Worm (Caenorhabditis elegans) whole organism, L3 larva: ENCODE results near the gene Y69A2AR.12.
A peak's percentile ranks its signal among the peaks of the same experiment; 100 is the strongest.

ENCODE experiments used
- R02D3.7 ChIP-seq: fragments of 150-350 bp; optimal IDR thresholded peaks from 2 replicates; lab custom pipeline; 2014; ENCODE audit warnings: missing biosample characterization, missing genetic modification characterization
- ZK546.5 ChIP-seq: sonication (generic microtip); optimal IDR thresholded peaks from 2 replicates; lab custom pipeline; 2017; ENCODE audit warnings: missing biosample characterization, missing genetic modification characterization
- aly-2 ChIP-seq: fragments of 150-350 bp; optimal IDR thresholded peaks from 2 replicates; lab custom pipeline; 2014; ENCODE audit warnings: missing biosample characterization, missing genetic modification characterization
- ama-1 ChIP-seq: fragments of 150-350 bp; optimal IDR thresholded peaks from 2 replicates; lab custom pipeline; 2018
- ceh-16 ChIP-seq: sonication (generic microtip); optimal IDR thresholded peaks from 2 replicates; lab custom pipeline; 2017; ENCODE audit warnings: missing biosample characterization, missing genetic modification characterization
- ceh-28 ChIP-seq: fragments of 150-350 bp; optimal IDR thresholded peaks from 2 replicates; lab custom pipeline; 2014; ENCODE audit warnings: missing biosample characterization, missing genetic modification reagents, missing genetic modification characterization
- ceh-82 ChIP-seq: fragments of 150-350 bp; optimal IDR thresholded peaks from 2 replicates; lab custom pipeline; 2014; ENCODE audit warnings: missing biosample characterization, missing genetic modification characterization
- ceh-9 ChIP-seq: sonication (generic microtip); optimal IDR thresholded peaks from 2 replicates; lab custom pipeline; 2018; ENCODE audit warnings: missing biosample characterization, missing genetic modification characterization
- daf-12 ChIP-seq: fragments of 150-350 bp; optimal IDR thresholded peaks from 2 replicates; lab custom pipeline; 2014; ENCODE audit warnings: missing biosample characterization, missing genetic modification reagents, missing genetic modification characterization
- egl-27 ChIP-seq: sonication (generic microtip); optimal IDR thresholded peaks from 4 replicates; lab custom pipeline; 2017; ENCODE audit warnings: missing biosample characterization, missing genetic modification reagents, missing genetic modification characterization
- egl-5 ChIP-seq: fragments of 150-350 bp; optimal IDR thresholded peaks from 2 replicates; lab custom pipeline; 2017; ENCODE audit warnings: missing biosample characterization, missing genetic modification reagents, missing genetic modification characterization, inconsistent platforms
- elt-1 ChIP-seq: fragments of 150-350 bp; optimal IDR thresholded peaks from 2 replicates; lab custom pipeline; 2014; ENCODE audit warnings: missing biosample characterization, missing genetic modification characterization
- elt-2 ChIP-seq: sonication (generic microtip); optimal IDR thresholded peaks from 2 replicates; lab custom pipeline; 2016; ENCODE audit warnings: missing genetic modification reagents, mild to moderate bottlenecking, missing genetic modification characterization, missing compliant biosample characterization
- elt-3 ChIP-seq, 3 experiments: fragments of 150-350 bp in 1 of 3; sonication (generic microtip) in 2 of 3; optimal IDR thresholded peaks; 2 replicates in 2 of 3; 4 replicates in 1 of 3; lab custom pipeline; 2014 to 2017; ENCODE audit warnings: missing biosample characterization in 3 of 3, missing genetic modification characterization in 3 of 3
- eor-1 ChIP-seq, 2 experiments: fragments of 150-350 bp; optimal IDR thresholded peaks; 2 replicates each; lab custom pipeline; 2014 to 2018; ENCODE audit warnings: missing biosample characterization in 2 of 2, missing genetic modification characterization in 2 of 2
- fkh-10 ChIP-seq: sonication (generic microtip); optimal IDR thresholded peaks from 2 replicates; lab custom pipeline; 2017; ENCODE audit warnings: missing biosample characterization, missing genetic modification reagents, missing genetic modification characterization
- fkh-2 ChIP-seq: fragments of 150-350 bp; optimal IDR thresholded peaks from 2 replicates; lab custom pipeline; 2014; ENCODE audit warnings: missing biosample characterization, missing genetic modification reagents, missing genetic modification characterization
- fos-1 ChIP-seq: fragments of 150-350 bp; optimal IDR thresholded peaks from 2 replicates; lab custom pipeline; 2014; ENCODE audit warnings: missing biosample characterization, missing genetic modification characterization
- hmg-11 ChIP-seq: sonication (generic microtip); optimal IDR thresholded peaks from 2 replicates; lab custom pipeline; 2016; ENCODE audit warnings: missing genetic modification characterization, missing compliant biosample characterization
- jun-1 ChIP-seq: fragments of 150-350 bp; optimal IDR thresholded peaks from 2 replicates; lab custom pipeline; 2014; ENCODE audit warnings: missing biosample characterization, missing genetic modification reagents, missing genetic modification characterization
- lin-15B ChIP-seq: fragments of 150-350 bp; optimal IDR thresholded peaks from 2 replicates; lab custom pipeline; 2014; ENCODE audit warnings: missing biosample characterization, missing genetic modification characterization
- lin-39 ChIP-seq: fragments of 150-350 bp; optimal IDR thresholded peaks from 2 replicates; lab custom pipeline; 2018; ENCODE audit warnings: missing biosample characterization, missing genetic modification reagents, missing genetic modification characterization
- lsy-12 ChIP-seq: sonication (generic microtip); optimal IDR thresholded peaks from 2 replicates; lab custom pipeline; 2016; ENCODE audit warnings: mild to moderate bottlenecking, missing genetic modification characterization, missing compliant biosample characterization
- mdl-1 ChIP-seq: fragments of 150-350 bp; optimal IDR thresholded peaks from 2 replicates; lab custom pipeline; 2014; ENCODE audit warnings: missing biosample characterization, missing genetic modification characterization
- mml-1 ChIP-seq: fragments of 150-350 bp; sonication (generic microtip); optimal IDR thresholded peaks from 3 replicates; lab custom pipeline; 2014; ENCODE audit warnings: missing biosample characterization, missing genetic modification characterization
- nfya-1 ChIP-seq: sonication (generic microtip); optimal IDR thresholded peaks from 2 replicates; lab custom pipeline; 2017; ENCODE audit warnings: missing genetic modification characterization, mild to moderate bottlenecking, missing compliant biosample characterization, antibody characterized with exemption, moderate library complexity; ENCODE audit not compliant: insufficient read depth
- nhr-11 ChIP-seq: fragments of 150-350 bp; optimal IDR thresholded peaks from 2 replicates; lab custom pipeline; 2014; ENCODE audit warnings: missing biosample characterization, missing genetic modification characterization
- nhr-12 ChIP-seq: fragments of 150-350 bp; optimal IDR thresholded peaks from 2 replicates; lab custom pipeline; 2014; ENCODE audit warnings: missing biosample characterization, missing genetic modification characterization
- nhr-23 ChIP-seq: fragments of 150-350 bp; optimal IDR thresholded peaks from 2 replicates; lab custom pipeline; 2014; ENCODE audit warnings: missing biosample characterization, missing genetic modification reagents, missing genetic modification characterization
- nhr-237 ChIP-seq: fragments of 150-350 bp; optimal IDR thresholded peaks from 2 replicates; lab custom pipeline; 2014; ENCODE audit warnings: missing biosample characterization, missing genetic modification characterization
- nhr-25 ChIP-seq: sonication (generic microtip); optimal IDR thresholded peaks from 2 replicates; lab custom pipeline; 2017; ENCODE audit warnings: missing biosample characterization, missing genetic modification characterization
- nhr-28 ChIP-seq: fragments of 150-350 bp; optimal IDR thresholded peaks from 2 replicates; lab custom pipeline; 2014; ENCODE audit warnings: missing biosample characterization, missing genetic modification characterization
- nhr-43 ChIP-seq: sonication (generic microtip); optimal IDR thresholded peaks from 2 replicates; lab custom pipeline; 2016; ENCODE audit warnings: mild to moderate bottlenecking, missing genetic modification characterization, missing compliant biosample characterization; ENCODE audit not compliant: poor library complexity, severe bottlenecking
- nhr-67 ChIP-seq: fragments of 150-350 bp; optimal IDR thresholded peaks from 2 replicates; lab custom pipeline; 2014; ENCODE audit warnings: missing biosample characterization, missing genetic modification characterization
- nhr-76 ChIP-seq: fragments of 150-350 bp; sonication (generic microtip); optimal IDR thresholded peaks from 5 replicates; lab custom pipeline; 2014; ENCODE audit warnings: missing biosample characterization, missing genetic modification characterization
- nhr-77 ChIP-seq: fragments of 150-350 bp; optimal IDR thresholded peaks from 2 replicates; lab custom pipeline; 2014; ENCODE audit warnings: missing biosample characterization, missing genetic modification characterization
- pha-4 ChIP-seq: fragments of 150-350 bp; optimal IDR thresholded peaks from 2 replicates; lab custom pipeline; 2014; ENCODE audit warnings: missing biosample characterization, missing genetic modification reagents, missing genetic modification characterization
- pqm-1 ChIP-seq: fragments of 150-350 bp; optimal IDR thresholded peaks from 2 replicates; lab custom pipeline; 2017; ENCODE audit warnings: missing biosample characterization, missing genetic modification characterization, inconsistent platforms
- sea-2 ChIP-seq: fragments of 150-350 bp; sonication (generic microtip); optimal IDR thresholded peaks from 4 replicates; lab custom pipeline; 2014; ENCODE audit warnings: missing biosample characterization, missing genetic modification reagents, missing genetic modification characterization
- skn-1 ChIP-seq: fragments of 150-350 bp; optimal IDR thresholded peaks from 2 replicates; lab custom pipeline; 2014; ENCODE audit warnings: missing biosample characterization, missing genetic modification characterization
- snpc-4 ChIP-seq: fragments of 150-350 bp; optimal IDR thresholded peaks from 2 replicates; lab custom pipeline; 2014; ENCODE audit warnings: missing biosample characterization, missing genetic modification characterization
- tbx-2 ChIP-seq: sonication (generic microtip); optimal IDR thresholded peaks from 2 replicates; lab custom pipeline; 2016; ENCODE audit warnings: mild to moderate bottlenecking, missing genetic modification characterization, missing compliant biosample characterization
- unc-39 ChIP-seq: sonication (generic microtip); optimal IDR thresholded peaks from 4 replicates; lab custom pipeline; 2017; ENCODE audit warnings: missing biosample characterization, missing genetic modification characterization
- unc-62 ChIP-seq: fragments of 150-350 bp; sonication (generic microtip); optimal IDR thresholded peaks from 4 replicates; lab custom pipeline; 2014; ENCODE audit warnings: missing biosample characterization, missing genetic modification reagents, missing genetic modification characterization
- zag-1 ChIP-seq: fragments of 150-350 bp; optimal IDR thresholded peaks from 2 replicates; lab custom pipeline; 2014; ENCODE audit warnings: missing biosample characterization, missing genetic modification characterization
- ztf-11 ChIP-seq: fragments of 150-350 bp; optimal IDR thresholded peaks from 2 replicates; lab custom pipeline; 2014; ENCODE audit warnings: missing biosample characterization, missing genetic modification characterization
- ztf-4 ChIP-seq: fragments of 150-350 bp; optimal IDR thresholded peaks from 2 replicates; lab custom pipeline; 2014; ENCODE audit warnings: missing biosample characterization, missing genetic modification characterization

Y69A2AR.12 gene

DNA sequence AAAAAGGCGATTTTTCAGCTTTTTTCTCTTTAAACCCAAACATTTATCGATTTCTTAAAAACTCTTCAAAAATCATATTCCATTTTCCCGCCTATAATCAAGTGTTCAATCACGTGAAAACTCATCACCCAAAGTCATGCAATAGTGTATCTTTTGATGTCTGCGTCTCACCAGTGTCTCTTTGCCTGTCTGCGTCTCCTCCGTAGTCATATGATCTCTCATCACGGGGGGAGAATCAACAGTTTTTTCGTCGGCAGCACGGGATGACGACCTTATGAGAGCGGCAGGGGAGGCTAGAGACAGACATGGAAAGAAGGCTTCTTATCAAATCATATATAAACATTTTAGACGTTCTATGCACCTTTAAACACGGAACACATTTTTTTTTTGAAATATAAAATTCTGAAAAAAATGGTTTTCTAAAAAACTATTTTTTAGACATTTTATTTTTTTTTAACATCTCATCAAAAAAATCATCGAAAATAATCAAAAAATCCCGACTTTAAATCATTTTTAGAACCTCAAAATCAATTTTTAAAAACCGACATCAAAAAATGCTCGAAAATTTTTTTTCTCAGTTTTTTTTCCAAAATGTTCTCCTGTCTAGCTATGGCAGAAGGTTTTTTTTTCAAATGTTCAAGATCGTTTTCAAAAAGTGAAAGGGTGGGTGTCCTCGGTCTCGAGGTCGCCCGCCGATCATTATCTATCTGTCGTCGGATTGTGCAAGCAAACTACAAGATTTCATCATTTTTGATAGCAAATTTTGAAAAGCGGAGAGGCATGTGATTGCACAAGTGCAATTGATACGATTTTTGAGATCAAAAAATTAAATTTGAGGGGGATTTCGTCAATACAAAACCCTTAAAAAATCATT lies 33.8 kb downstream of the Y69A2AR.12 start:
- TF ChIP-seq jun-1 (tag; lab: Kevin White, UChicago) = peak; percentile 99
- peak; percentile 97 for TF ChIP-seq pqm-1
- TF ChIP-seq fkh-10 (GFP tag; lab: Kevin White, UChicago) = peak; percentile 55
- TF ChIP-seq ztf-11 (tag; lab: Kevin White, UChicago) = no peak
- TF ChIP-seq fkh-2 = no peak
- peak; percentile 70 for TF ChIP-seq nhr-77 (tag; lab: Kevin White, UChicago)
- TF ChIP-seq daf-12 (tag; lab: Kevin White, UChicago) = no peak
- TF ChIP-seq ZK546.5 (tag; lab: Kevin White, UChicago) = no peak
- TF ChIP-seq sea-2 = peak; percentile 22
- peak; percentile 5 for TF ChIP-seq ceh-82
- TF ChIP-seq R02D3.7 = peak; percentile 70
- peak; percentile 72 for TF ChIP-seq nhr-28 (tag; lab: Kevin White, UChicago)
- TF ChIP-seq ama-1 (lab: Kevin White, UChicago) = peak; percentile 96
- no peak for TF ChIP-seq ceh-9
- TF ChIP-seq egl-5 (tag; lab: Kevin White, UChicago) = peak; percentile 39
- no peak for TF ChIP-seq nhr-67
- TF ChIP-seq fos-1 = peak; percentile 65
- TF ChIP-seq ceh-16 (tag; lab: Kevin White, UChicago) = no peak
- TF ChIP-seq aly-2 (tag; lab: Kevin White, UChicago) = no peak
- TF ChIP-seq snpc-4 (tag; lab: Kevin White, UChicago) = peak; percentile 84
- peak; percentile 73 for TF ChIP-seq lin-39 (tag; lab: Kevin White, UChicago)
- TF ChIP-seq egl-27 (tag; lab: Kevin White, UChicago) = peak; percentile 79
- TF ChIP-seq eor-1 (tag; optimal IDR thresholded peaks at IDR 0.05; lab: Kevin White, UChicago) = peak in 1 of 2 experiments; percentile 86
- peak; percentile 90 for TF ChIP-seq ztf-4
- TF ChIP-seq nfya-1 (tag; lab: Kevin White, UChicago) = peak; percentile 96
- peak; percentile 98 for TF ChIP-seq nhr-43 (tag; lab: Kevin White, UChicago)
- TF ChIP-seq lsy-12 (tag; lab: Kevin White, UChicago) = peak; percentile 97
- TF ChIP-seq nhr-12 (tag; lab: Kevin White, UChicago) = no peak
- TF ChIP-seq elt-2 = peak; percentile 96
- TF ChIP-seq lin-15B (tag; lab: Kevin White, UChicago) = peak; percentile 82
- TF ChIP-seq ceh-28 (tag; lab: Kevin White, UChicago) = peak; percentile 91
- TF ChIP-seq mml-1 (tag; lab: Kevin White, UChicago) = peak; percentile 86
- peak; percentile 60 for TF ChIP-seq elt-1 (tag; lab: Kevin White, UChicago)
- TF ChIP-seq nhr-11 (tag; lab: Kevin White, UChicago) = peak; percentile 91
- peak; percentile 51 for TF ChIP-seq nhr-76 (tag; lab: Kevin White, UChicago)
- peak; percentile 44 to 83 (median 80) for TF ChIP-seq elt-3 (tag; optimal IDR thresholded peaks at IDR 0.05; lab: Kevin White, UChicago)
- TF ChIP-seq zag-1 (tag; lab: Kevin White, UChicago) = peak; percentile 47
- TF ChIP-seq tbx-2 (tag; lab: Kevin White, UChicago) = peak; percentile 81
- TF ChIP-seq nhr-25 = peak; percentile 99
- no peak for TF ChIP-seq unc-39 (tag; lab: Kevin White, UChicago)
- peak; percentile 86 for TF ChIP-seq unc-62 (GFP tag; lab: Kevin White, UChicago)
- TF ChIP-seq mdl-1 (tag; lab: Kevin White, UChicago) = peak; percentile 90
- TF ChIP-seq nhr-23 (tag; lab: Kevin White, UChicago) = peak; percentile 99
- TF ChIP-seq skn-1 (tag; lab: Kevin White, UChicago) = peak; percentile 96
- TF ChIP-seq pha-4 = peak; percentile 99
- no peak for TF ChIP-seq nhr-237 (tag; lab: Kevin White, UChicago)
- peak; percentile 91 for TF ChIP-seq hmg-11 (tag; lab: Kevin White, UChicago)
- TF ChIP-seq, all 47 proteins: peak for 36
